Fruit fly (Drosophila melanogaster) whole organism, prepupa: ENCODE measurements around the gene amn.
"Not testable (repeated sequence)": the region's sequence is repeated elsewhere in the genome, so short reads cannot be mapped to it uniquely, and the experiment has no call there.

Experiments
- Blimp-1 ChIP-seq: fragments of 200-800 bp; sonication (Bioruptor generic); optimal IDR thresholded peaks from 3 replicates; lab custom pipeline; 2017; ENCODE audit warnings: missing biosample characterization, missing genetic modification characterization, mild to moderate bottlenecking, moderate library complexity, missing genetic modification reagents
- CG10631 ChIP-seq: fragments of 200-800 bp; sonication (Bioruptor generic); optimal IDR thresholded peaks from 2 replicates; lab custom pipeline; 2016; ENCODE audit warnings: missing biosample characterization, missing genetic modification characterization
- CG10669 ChIP-seq: fragments of 200-800 bp; sonication (Bioruptor generic); optimal IDR thresholded peaks from 3 replicates; lab custom pipeline; 2018; ENCODE audit warnings: missing biosample characterization, mild to moderate bottlenecking, missing genetic modification characterization, moderate library complexity
- CG11762 ChIP-seq: fragments of 200-800 bp; sonication (Bioruptor generic); optimal IDR thresholded peaks from 3 replicates; lab custom pipeline; 2016; ENCODE audit warnings: missing biosample characterization, missing genetic modification characterization; ENCODE audit not compliant: insufficient read depth
- CG11902 ChIP-seq: fragments of 200-800 bp; sonication (Bioruptor generic); optimal IDR thresholded peaks from 3 replicates; lab custom pipeline; 2016; ENCODE audit warnings: missing biosample characterization, missing genetic modification characterization
- CG3032 ChIP-seq: fragments of 200-800 bp; optimal IDR thresholded peaks from 2 replicates; lab custom pipeline; 2019; ENCODE audit warnings: missing biosample characterization, mild to moderate bottlenecking, missing genetic modification characterization, moderate library complexity
- CG31627 ChIP-seq: fragments of 200-800 bp; sonication (Bioruptor generic); optimal IDR thresholded peaks from 3 replicates; lab custom pipeline; 2016; ENCODE audit warnings: missing biosample characterization, missing genetic modification characterization
- CG4318 ChIP-seq: fragments of 200-800 bp; sonication (Bioruptor generic); optimal IDR thresholded peaks from 3 replicates; lab custom pipeline; 2017; ENCODE audit warnings: missing biosample characterization, mild to moderate bottlenecking, missing genetic modification characterization
- CG6276 ChIP-seq: fragments of 200-800 bp; sonication (Bioruptor generic); optimal IDR thresholded peaks from 2 replicates; lab custom pipeline; 2017; ENCODE audit warnings: missing biosample characterization, mild to moderate bottlenecking, missing genetic modification characterization
- CG6792 ChIP-seq: fragments of 200-800 bp; sonication (Bioruptor generic); optimal IDR thresholded peaks from 3 replicates; lab custom pipeline; 2016; ENCODE audit warnings: missing biosample characterization, missing genetic modification characterization
- CG6854 ChIP-seq: fragments of 200-800 bp; sonication (Bioruptor generic); optimal IDR thresholded peaks from 2 replicates; lab custom pipeline; 2017; ENCODE audit warnings: missing biosample characterization, mild to moderate bottlenecking, missing genetic modification characterization
- CG8119 ChIP-seq: fragments of 200-800 bp; sonication (Bioruptor generic); IDR thresholded peaks from 3 replicates; pipeline ENCODE4 v1.3.6; 2022; ENCODE audit warnings: missing biosample characterization, missing genetic modification characterization
- CG9139 ChIP-seq: fragments of 200-800 bp; sonication (Bioruptor generic); optimal IDR thresholded peaks from 3 replicates; lab custom pipeline; 2017; ENCODE audit warnings: missing biosample characterization, mild to moderate bottlenecking, missing genetic modification characterization
- Eip75B ChIP-seq: fragments of 200-800 bp; sonication (Bioruptor generic); optimal IDR thresholded peaks from 3 replicates; lab custom pipeline; 2016; ENCODE audit warnings: missing biosample characterization, missing genetic modification characterization
- Eip93F ChIP-seq: fragments of 200-800 bp; sonication (Bioruptor generic); optimal IDR thresholded peaks from 2 replicates; lab custom pipeline; 2016; ENCODE audit warnings: missing biosample characterization, mild to moderate bottlenecking, missing genetic modification characterization
- Ets21C ChIP-seq: fragments of 200-800 bp; sonication (Bioruptor generic); optimal IDR thresholded peaks from 3 replicates; lab custom pipeline; 2016; ENCODE audit warnings: missing biosample characterization, missing genetic modification characterization
- Ets96B ChIP-seq: fragments of 200-800 bp; optimal IDR thresholded peaks from 2 replicates; lab custom pipeline; 2019; ENCODE audit warnings: missing biosample characterization, mild to moderate bottlenecking, missing genetic modification characterization, moderate library complexity
- Hr4 ChIP-seq: fragments of 200-800 bp; sonication (Bioruptor generic); optimal IDR thresholded peaks from 3 replicates; lab custom pipeline; 2016; ENCODE audit warnings: missing biosample characterization, missing genetic modification characterization
- Lpt ChIP-seq: fragments of 200-800 bp; sonication (Bioruptor generic); optimal IDR thresholded peaks from 3 replicates; lab custom pipeline; 2016; ENCODE audit warnings: missing biosample characterization, missing genetic modification characterization
- OdsH ChIP-seq: fragments of 200-800 bp; sonication (Bioruptor generic); optimal IDR thresholded peaks from 3 replicates; lab custom pipeline; 2016; ENCODE audit warnings: missing biosample characterization, missing genetic modification characterization
- Sox15 ChIP-seq: fragments of 200-800 bp; sonication (Bioruptor generic); optimal IDR thresholded peaks from 3 replicates; lab custom pipeline; 2016; ENCODE audit warnings: missing biosample characterization, missing genetic modification characterization
- achi ChIP-seq: fragments of 200-800 bp; sonication (Bioruptor generic); optimal IDR thresholded peaks from 3 replicates; lab custom pipeline; 2016; ENCODE audit warnings: missing biosample characterization, missing genetic modification characterization
- acj6 ChIP-seq: fragments of 200-800 bp; sonication (Bioruptor generic); optimal IDR thresholded peaks from 3 replicates; lab custom pipeline; 2016; ENCODE audit warnings: missing biosample characterization, missing genetic modification characterization
- dac ChIP-seq: fragments of 200-800 bp; sonication (Bioruptor generic); optimal IDR thresholded peaks from 2 replicates; lab custom pipeline; 2017; ENCODE audit warnings: missing biosample characterization, mild to moderate bottlenecking, missing genetic modification characterization
- fd85E ChIP-seq: fragments of 200-800 bp; sonication (Bioruptor generic); optimal IDR thresholded peaks from 3 replicates; lab custom pipeline; 2016; ENCODE audit warnings: missing biosample characterization, missing genetic modification characterization
- lz ChIP-seq: fragments of 200-800 bp; sonication (Bioruptor generic); optimal IDR thresholded peaks from 3 replicates; lab custom pipeline; 2016; ENCODE audit warnings: missing biosample characterization, missing genetic modification characterization
- net ChIP-seq: fragments of 200-800 bp; sonication (Bioruptor generic); optimal IDR thresholded peaks from 3 replicates; lab custom pipeline; 2016; ENCODE audit warnings: missing biosample characterization, missing genetic modification characterization
- spab ChIP-seq: fragments of 200-800 bp; sonication (Bioruptor generic); optimal IDR thresholded peaks from 2 replicates; lab custom pipeline; 2017; ENCODE audit warnings: missing biosample characterization, mild to moderate bottlenecking, missing genetic modification characterization, missing genetic modification reagents
- svp ChIP-seq: fragments of 200-800 bp; sonication (Bioruptor generic); peaks from one replicate; lab custom pipeline; 2016; ENCODE audit warnings: missing biosample characterization, missing genetic modification characterization
- topi ChIP-seq: fragments of 200-800 bp; sonication (Bioruptor generic); optimal IDR thresholded peaks from 3 replicates; lab custom pipeline; 2016; ENCODE audit warnings: missing biosample characterization, missing genetic modification characterization
- vri ChIP-seq: fragments of 200-800 bp; sonication (Bioruptor generic); optimal IDR thresholded peaks from 3 replicates; lab custom pipeline; 2016; ENCODE audit warnings: missing biosample characterization, mild to moderate bottlenecking, missing genetic modification characterization

amn gene

dm6 chrX:19890010-19890665 lies at the start of gene amn:
amn (minus strand) TSS chrX:19890060.
- TF ChIP-seq CG10631 (GFP tag; lab: Kevin White, UChicago) = no peak
- TF ChIP-seq, all 60 proteins: peak for 0

dm6 chrX:19938894-19939293 lies 49.0 kb upstream of the amn start, which contains the start of gene CG45491:
CG45491 (minus strand) TSS chrX:19938994.
- not testable (repeated sequence) for TF ChIP-seq dac, net, spab (GFP tag; lab: Kevin White, UChicago)

dm6 chrX:19934194-19934593 lies 44.3 kb upstream of the amn start, which contains the start of gene CG45490:
CG45490 (minus strand) TSS chrX:19934294.
- not testable (repeated sequence) for TF ChIP-seq acj6; CG6854 (GFP tag; lab: Kevin White, UChicago); Hr4 (GFP tag; lab: Kevin White, UChicago)

- TF ChIP-seq svp; Hr4 (GFP tag; lab: Kevin White, UChicago); Eip93F (GFP tag; lab: Kevin White, UChicago): not testable (repeated sequence)
Measured at dm6 chrX:19929078-19929477, 39.2 kb upstream of the amn start, which contains the start of gene CG45489. CG45489 (minus strand) TSS chrX:19929178.

dm6 chrX:19920335-19920734 lies 30.5 kb upstream of the amn start, which contains the start of gene CG45488:
CG45488 (minus strand) TSS chrX:19920435.
- TF ChIP-seq svp; CG10669 (GFP tag; lab: Kevin White, UChicago); CG3032 (tag; lab: Kevin White, UChicago): not testable (repeated sequence)

- not testable (repeated sequence) for TF ChIP-seq OdsH, CG10669, Hr4 (GFP tag; lab: Kevin White, UChicago)
Measured at dm6 chrX:19915181-19915580, 25.3 kb upstream of the amn start, which contains the start of gene CG45487. CG45487 (minus strand) TSS chrX:19915281.

dm6 chrX:19910017-19910416 lies 20.2 kb upstream of the amn start, which contains the start of gene CG45486:
CG45486 (minus strand) TSS chrX:19910117.
- TF ChIP-seq CG8119 (GFP tag; lab: Robert Waterston, UW); acj6; CG6792: not testable (repeated sequence)

dm6 chrX:19899978-19900377 lies 10.1 kb upstream of the amn start:
- peak; percentile 50 for TF ChIP-seq Lpt (GFP tag; lab: Kevin White, UChicago)
- TF ChIP-seq Ets96B (tag; lab: Kevin White, UChicago) = no peak
- no peak for TF ChIP-seq CG6854 (GFP tag; lab: Kevin White, UChicago)
- TF ChIP-seq CG10669 (GFP tag; lab: Kevin White, UChicago) = no peak
- peak; percentile 69 for TF ChIP-seq Blimp-1 (GFP tag; lab: Kevin White, UChicago)

- TF ChIP-seq CG11762 = no peak
- peak; percentile 31 for TF ChIP-seq svp
- TF ChIP-seq achi (GFP tag; lab: Kevin White, UChicago) = no peak
- no peak for TF ChIP-seq CG31627
- no peak for TF ChIP-seq lz (GFP tag; lab: Kevin White, UChicago)
- no peak for TF ChIP-seq CG4318
- no peak for TF ChIP-seq CG9139 (GFP tag; lab: Kevin White, UChicago)
- no peak for TF ChIP-seq CG6276 (GFP tag; lab: Kevin White, UChicago)
- no peak for TF ChIP-seq fd85E
- no peak for TF ChIP-seq acj6
- TF ChIP-seq Eip93F (GFP tag; lab: Kevin White, UChicago) = no peak
- TF ChIP-seq net (GFP tag; lab: Kevin White, UChicago) = no peak
- TF ChIP-seq Eip75B (GFP tag; lab: Kevin White, UChicago) = peak; percentile 22
- no peak for TF ChIP-seq Hr4 (GFP tag; lab: Kevin White, UChicago)
- no peak for TF ChIP-seq topi (GFP tag; lab: Kevin White, UChicago)
- TF ChIP-seq spab (GFP tag; lab: Kevin White, UChicago) = no peak
- TF ChIP-seq vri (GFP tag; lab: Kevin White, UChicago) = no peak
- no peak for TF ChIP-seq Sox15 (GFP tag; lab: Kevin White, UChicago)
- TF ChIP-seq Ets21C = no peak
- no peak for TF ChIP-seq CG11902
- no peak for TF ChIP-seq CG3032 (tag; lab: Kevin White, UChicago)
Measured at dm6 chrX:19897991-19898473, 8.2 kb upstream of the amn start.
